Worm (Caenorhabditis elegans) whole organism, late embryonic: Measurements from ENCODE around the gene lron-10.

ENCODE experiments used
- C08G9.2 ChIP-seq: sonication (generic microtip); optimal IDR thresholded peaks from 2 replicates; lab custom pipeline; 2016; ENCODE audit warnings: mild to moderate bottlenecking, missing genetic modification characterization, moderate library complexity, missing compliant biosample characterization
- C38D4.7 ChIP-seq: fragments of 200-800 bp; sonication (Bioruptor generic); optimal IDR thresholded peaks from 2 replicates; lab custom pipeline; 2018; ENCODE audit warnings: mild to moderate bottlenecking, missing genetic modification characterization, moderate library complexity, missing compliant biosample characterization
- F13H6.1 ChIP-seq: sonication (generic microtip); optimal IDR thresholded peaks from 2 replicates; lab custom pipeline; 2016; ENCODE audit warnings: missing genetic modification characterization, missing compliant biosample characterization
- K09A11.1 ChIP-seq: sonication (generic microtip); optimal IDR thresholded peaks from 2 replicates; lab custom pipeline; 2017; ENCODE audit warnings: antibody characterized with exemption, mild to moderate bottlenecking, missing genetic modification characterization, missing compliant biosample characterization; ENCODE audit not compliant: insufficient read depth
- T23F11.4 ChIP-seq: fragments of 200-800 bp; sonication (Bioruptor generic); optimal IDR thresholded peaks from 2 replicates; lab custom pipeline; 2018; ENCODE audit warnings: mild to moderate bottlenecking, missing genetic modification characterization, missing compliant biosample characterization
- Y22D7AL.16 ChIP-seq: sonication (generic microtip); optimal IDR thresholded peaks from 2 replicates; lab custom pipeline; 2016; ENCODE audit warnings: missing genetic modification characterization, missing compliant biosample characterization
- ahr-1 ChIP-seq: sonication (generic microtip); optimal IDR thresholded peaks from 2 replicates; lab custom pipeline; 2016; ENCODE audit warnings: missing genetic modification characterization, missing compliant biosample characterization
- ama-1 ChIP-seq: fragments of 150-350 bp; optimal IDR thresholded peaks from 2 replicates; lab custom pipeline; 2014
- ceh-14 ChIP-seq: sonication (generic microtip); optimal IDR thresholded peaks from 2 replicates; lab custom pipeline; 2016; ENCODE audit warnings: missing genotype, missing genetic modification characterization, missing compliant biosample characterization
- ceh-18 ChIP-seq: sonication (generic microtip); optimal IDR thresholded peaks from 2 replicates; lab custom pipeline; 2016; ENCODE audit warnings: missing genetic modification characterization, missing compliant biosample characterization
- ceh-19 ChIP-seq: fragments of 200-800 bp; sonication (Bioruptor generic); optimal IDR thresholded peaks from 2 replicates; lab custom pipeline; 2018; ENCODE audit warnings: mild to moderate bottlenecking, missing genetic modification characterization, missing compliant biosample characterization
- ceh-2 ChIP-seq: sonication (generic microtip); optimal IDR thresholded peaks from 2 replicates; lab custom pipeline; 2016; ENCODE audit warnings: missing genotype, missing genetic modification characterization, missing compliant biosample characterization
- ceh-22 ChIP-seq: sonication (generic microtip); optimal IDR thresholded peaks from 2 replicates; lab custom pipeline; 2017; ENCODE audit warnings: missing biosample characterization, missing genetic modification characterization
- ceh-24 ChIP-seq: sonication (generic microtip); optimal IDR thresholded peaks from 2 replicates; lab custom pipeline; 2016; ENCODE audit warnings: mild to moderate bottlenecking, missing genetic modification characterization, missing compliant biosample characterization
- ceh-31 ChIP-seq: sonication (generic microtip); optimal IDR thresholded peaks from 2 replicates; lab custom pipeline; 2016; ENCODE audit warnings: missing genetic modification characterization, missing compliant biosample characterization
- ceh-34 ChIP-seq: sonication (generic microtip); optimal IDR thresholded peaks from 2 replicates; lab custom pipeline; 2016; ENCODE audit warnings: mild to moderate bottlenecking, missing genetic modification characterization, missing compliant biosample characterization
- ceh-45 ChIP-seq: fragments of 200-800 bp; sonication (Bioruptor generic); IDR thresholded peaks from 2 replicates; pipeline ENCODE4 v1.3.6; 2022; ENCODE audit warnings: missing genetic modification reagents, missing genetic modification characterization, missing compliant biosample characterization
- ceh-48 ChIP-seq: sonication (generic microtip); optimal IDR thresholded peaks from 2 replicates; lab custom pipeline; 2016; ENCODE audit warnings: missing genetic modification characterization, inconsistent platforms, missing compliant biosample characterization
- che-1 ChIP-seq: sonication (generic microtip); optimal IDR thresholded peaks from 2 replicates; lab custom pipeline; 2016; ENCODE audit warnings: mild to moderate bottlenecking, missing genetic modification characterization, missing compliant biosample characterization
- dmd-4 ChIP-seq: sonication (generic microtip); optimal IDR thresholded peaks from 2 replicates; lab custom pipeline; 2016; ENCODE audit warnings: borderline replicate concordance, missing genetic modification characterization, missing compliant biosample characterization
- dve-1 ChIP-seq: sonication (generic microtip); optimal IDR thresholded peaks from 2 replicates; lab custom pipeline; 2017; ENCODE audit warnings: antibody characterized with exemption, mild to moderate bottlenecking, missing genetic modification characterization, missing compliant biosample characterization
- elt-4 ChIP-seq: sonication (generic microtip); optimal IDR thresholded peaks from 2 replicates; lab custom pipeline; 2016; ENCODE audit warnings: missing genetic modification characterization, missing compliant biosample characterization
- ets-4 ChIP-seq: sonication (generic microtip); optimal IDR thresholded peaks from 2 replicates; lab custom pipeline; 2016; ENCODE audit warnings: missing genetic modification characterization, missing compliant biosample characterization
- eyg-1 ChIP-seq: sonication (generic microtip); optimal IDR thresholded peaks from 2 replicates; lab custom pipeline; 2016; ENCODE audit warnings: missing genotype, missing genetic modification characterization, missing compliant biosample characterization
- fkh-10 ChIP-seq: fragments of 150-350 bp; optimal IDR thresholded peaks from 2 replicates; lab custom pipeline; 2014; ENCODE audit warnings: missing biosample characterization, missing genetic modification reagents, missing genetic modification characterization
- gmeb-2 ChIP-seq: sonication (generic microtip); optimal IDR thresholded peaks from 2 replicates; lab custom pipeline; 2016; ENCODE audit warnings: missing genetic modification characterization, inconsistent platforms, missing compliant biosample characterization
- hlh-15 ChIP-seq: sonication (generic microtip); optimal IDR thresholded peaks from 2 replicates; lab custom pipeline; 2016; ENCODE audit warnings: missing genetic modification characterization, missing compliant biosample characterization
- hlh-6 ChIP-seq: sonication (generic microtip); optimal IDR thresholded peaks from 2 replicates; lab custom pipeline; 2016; ENCODE audit warnings: missing genotype, missing genetic modification characterization, missing compliant biosample characterization
- hlh-8 ChIP-seq: sonication (generic microtip); optimal IDR thresholded peaks from 2 replicates; lab custom pipeline; 2016; ENCODE audit warnings: missing genotype, missing genetic modification characterization, missing compliant biosample characterization
- lim-6 ChIP-seq: sonication (generic microtip); optimal IDR thresholded peaks from 2 replicates; lab custom pipeline; 2016; ENCODE audit warnings: missing genetic modification characterization, missing compliant biosample characterization
- lin-11 ChIP-seq: fragments of 200-800 bp; sonication (Bioruptor generic); optimal IDR thresholded peaks from 2 replicates; lab custom pipeline; 2018; ENCODE audit warnings: mild to moderate bottlenecking, missing genetic modification characterization, missing compliant biosample characterization
- mec-3 ChIP-seq: sonication (generic microtip); optimal IDR thresholded peaks from 2 replicates; lab custom pipeline; 2016; ENCODE audit warnings: borderline replicate concordance, missing genetic modification characterization, missing compliant biosample characterization
- nhr-232 ChIP-seq: sonication (generic microtip); optimal IDR thresholded peaks from 2 replicates; lab custom pipeline; 2016; ENCODE audit warnings: missing genetic modification characterization, missing compliant biosample characterization
- npax-4 ChIP-seq: sonication (generic microtip); optimal IDR thresholded peaks from 2 replicates; lab custom pipeline; 2016; ENCODE audit warnings: missing genetic modification characterization, missing compliant biosample characterization
- odd-2 ChIP-seq: sonication (generic microtip); optimal IDR thresholded peaks from 2 replicates; lab custom pipeline; 2017; ENCODE audit warnings: antibody characterized with exemption, mild to moderate bottlenecking, missing genetic modification characterization, missing compliant biosample characterization
- pag-3 ChIP-seq: sonication (generic microtip); optimal IDR thresholded peaks from 2 replicates; lab custom pipeline; 2016; ENCODE audit warnings: missing compliant biosample characterization, missing genetic modification characterization, borderline replicate concordance
- pat-9 ChIP-seq: fragments of 200-800 bp; sonication (Bioruptor generic); optimal IDR thresholded peaks from 2 replicates; lab custom pipeline; 2018; ENCODE audit warnings: mild to moderate bottlenecking, missing genetic modification characterization, moderate library complexity, missing compliant biosample characterization
- pax-1 ChIP-seq: fragments of 150-350 bp; optimal IDR thresholded peaks from 2 replicates; lab custom pipeline; 2014; ENCODE audit warnings: missing biosample characterization, missing genetic modification characterization
- pha-2 ChIP-seq: sonication (generic microtip); optimal IDR thresholded peaks from 2 replicates; lab custom pipeline; 2017; ENCODE audit warnings: mild to moderate bottlenecking, missing genetic modification characterization, missing compliant biosample characterization
- pha-4 ChIP-seq: fragments of 150-350 bp; optimal IDR thresholded peaks from 2 replicates; lab custom pipeline; 2018; ENCODE audit warnings: missing biosample characterization, missing genetic modification reagents, missing genetic modification characterization
- pqm-1 ChIP-seq: sonication (generic microtip); optimal IDR thresholded peaks from 2 replicates; lab custom pipeline; 2016; ENCODE audit warnings: missing genetic modification characterization, missing compliant biosample characterization
- pros-1 ChIP-seq: fragments of 150-350 bp; optimal IDR thresholded peaks from 2 replicates; lab custom pipeline; 2014; ENCODE audit warnings: missing biosample characterization, missing genetic modification reagents, missing genetic modification characterization
- ref-2 ChIP-seq: sonication (generic microtip); optimal IDR thresholded peaks from 2 replicates; lab custom pipeline; 2016; ENCODE audit warnings: missing genetic modification characterization, missing compliant biosample characterization
- rnt-1 ChIP-seq: sonication (generic microtip); optimal IDR thresholded peaks from 2 replicates; lab custom pipeline; 2016; ENCODE audit warnings: missing genetic modification characterization, missing compliant biosample characterization
- sdc-2 ChIP-seq: sonication (generic microtip); optimal IDR thresholded peaks from 2 replicates; lab custom pipeline; 2016; ENCODE audit warnings: missing genotype, missing genetic modification characterization, missing compliant biosample characterization
- sox-4 ChIP-seq: sonication (generic microtip); optimal IDR thresholded peaks from 2 replicates; lab custom pipeline; 2017; ENCODE audit warnings: mild to moderate bottlenecking, missing genetic modification characterization, inconsistent platforms, missing compliant biosample characterization
- tbx-2 ChIP-seq: sonication (generic microtip); optimal IDR thresholded peaks from 2 replicates; lab custom pipeline; 2016; ENCODE audit warnings: missing genetic modification characterization, missing compliant biosample characterization
- tbx-7 ChIP-seq: sonication (generic microtip); optimal IDR thresholded peaks from 2 replicates; lab custom pipeline; 2016; ENCODE audit warnings: missing genotype, missing genetic modification characterization, missing compliant biosample characterization
- ttx-3 ChIP-seq: sonication (generic microtip); optimal IDR thresholded peaks from 2 replicates; lab custom pipeline; 2016; ENCODE audit warnings: missing genetic modification reagents, missing genetic modification characterization, missing compliant biosample characterization
- unc-3 ChIP-seq, 2 experiments: fragments of 200-800 bp in 1 of 2; sonication (Bioruptor generic) in 1 of 2; sonication (generic microtip) in 1 of 2; conservative IDR thresholded peaks in 1 of 2; optimal IDR thresholded peaks in 1 of 2; 2 replicates each; pipeline versions ENCODE4 v1.3.6 to Lab custom; 2016 to 2022; ENCODE audit warnings: missing compliant biosample characterization in 2 of 2, missing genetic modification characterization in 2 of 2, missing genetic modification reagents in 1 of 2
- unc-42 ChIP-seq: sonication (generic microtip); optimal IDR thresholded peaks from 2 replicates; lab custom pipeline; 2016; ENCODE audit warnings: missing genotype, missing genetic modification characterization, missing compliant biosample characterization
- unc-55 ChIP-seq: sonication (generic microtip); optimal IDR thresholded peaks from 2 replicates; lab custom pipeline; 2017; ENCODE audit warnings: missing biosample characterization, missing genetic modification reagents, missing genetic modification characterization
- unc-86 ChIP-seq: sonication (generic microtip); optimal IDR thresholded peaks from 2 replicates; lab custom pipeline; 2016; ENCODE audit warnings: missing genetic modification characterization, missing compliant biosample characterization
- ztf-16 ChIP-seq: sonication (generic microtip); optimal IDR thresholded peaks from 2 replicates; lab custom pipeline; 2017; ENCODE audit warnings: missing genetic modification characterization, missing compliant biosample characterization

Gene lron-10

DNA sequence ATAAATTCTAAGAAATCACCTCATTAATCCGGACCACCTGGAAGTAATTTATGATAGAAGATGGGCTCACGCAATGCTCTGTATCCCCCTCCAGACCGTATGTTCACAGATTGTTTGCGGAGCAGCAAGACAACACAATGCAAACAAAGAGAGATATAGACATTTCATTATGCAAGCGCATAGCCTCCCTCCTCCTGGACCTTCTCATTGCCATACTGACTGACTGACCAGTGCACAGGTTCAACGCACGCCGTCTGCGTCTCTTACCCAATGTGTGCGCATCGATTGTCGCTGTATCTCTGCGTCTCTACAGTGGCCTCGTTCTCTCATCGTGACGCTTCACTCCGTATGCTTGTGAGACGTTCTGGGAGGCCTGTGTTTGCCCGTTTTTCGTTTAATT is 30.5 kb upstream of the lron-10 start:
- TF ChIP-seq fkh-10 (GFP tag; lab: Kevin White, UChicago) (no peak), ceh-14 (tag; lab: Kevin White, UChicago) (no peak), tbx-7 (no peak), ref-2 (peak; percentile 50), hlh-8 (tag; lab: Kevin White, UChicago) (no peak), lin-11 (tag; lab: Kevin White, UChicago) (no peak), pqm-1 (tag; lab: Kevin White, UChicago) (no peak), elt-4 (tag; lab: Kevin White, UChicago) (no peak), ceh-48 (tag; lab: Kevin White, UChicago) (peak; percentile 77), C08G9.2 (peak; percentile 4), ceh-24 (tag; lab: Kevin White, UChicago) (no peak), unc-3 (GFP tag; conservative IDR thresholded peaks at IDR 0.05; lab: Robert Waterston, UW) (no peak), unc-3 (tag; optimal IDR thresholded peaks at IDR 0.05; lab: Kevin White, UChicago) (no peak), unc-86 (tag; lab: Kevin White, UChicago) (no peak), ceh-34 (peak; percentile 57), pros-1 (tag; lab: Kevin White, UChicago) (no peak), pat-9 (tag; lab: Kevin White, UChicago) (no peak), ama-1 (no peak), F13H6.1 (no peak), ceh-18 (no peak), tbx-2 (peak; percentile 75), ceh-19 (peak; percentile 16), eyg-1 (tag; lab: Kevin White, UChicago) (no peak), dmd-4 (tag; lab: Kevin White, UChicago) (no peak), C38D4.7 (GFP tag; lab: Kevin White, UChicago) (no peak), pha-2 (tag; lab: Kevin White, UChicago) (no peak), T23F11.4 (GFP tag; lab: Kevin White, UChicago) (no peak), nhr-232 (no peak), npax-4 (tag; lab: Kevin White, UChicago) (no peak), ahr-1 (no peak), lim-6 (tag; lab: Kevin White, UChicago) (no peak), odd-2 (no peak), ttx-3 (no peak), sox-4 (tag; lab: Kevin White, UChicago) (no peak), ceh-31 (tag; lab: Kevin White, UChicago) (peak; percentile 67), sdc-2 (no peak), K09A11.1 (tag; lab: Kevin White, UChicago) (no peak), ceh-2 (tag; lab: Kevin White, UChicago) (no peak), ets-4 (peak; percentile 47), hlh-15 (tag; lab: Kevin White, UChicago) (no peak), unc-42 (tag; lab: Kevin White, UChicago) (peak; percentile 14), unc-55 (GFP tag; lab: Kevin White, UChicago) (peak; percentile 90), ceh-22 (tag; lab: Kevin White, UChicago) (no peak), hlh-6 (tag; lab: Kevin White, UChicago) (no peak), gmeb-2 (tag; lab: Kevin White, UChicago) (no peak), dve-1 (tag; lab: Kevin White, UChicago) (peak; percentile 12), Y22D7AL.16 (tag; lab: Kevin White, UChicago) (no peak), mec-3 (tag; lab: Kevin White, UChicago) (no peak), pha-4 (tag; lab: Kevin White, UChicago) (no peak), rnt-1 (tag; lab: Kevin White, UChicago) (no peak), ceh-45 (no peak), pag-3 (tag; lab: Kevin White, UChicago) (no peak), ztf-16 (tag; lab: Kevin White, UChicago) (peak; percentile 4), che-1 (tag; lab: Kevin White, UChicago) (no peak), pax-1 (tag; lab: Kevin White, UChicago) (no peak)
